ENCODE assay signal across 1 worm cellular context in the genomic region with DNA sequence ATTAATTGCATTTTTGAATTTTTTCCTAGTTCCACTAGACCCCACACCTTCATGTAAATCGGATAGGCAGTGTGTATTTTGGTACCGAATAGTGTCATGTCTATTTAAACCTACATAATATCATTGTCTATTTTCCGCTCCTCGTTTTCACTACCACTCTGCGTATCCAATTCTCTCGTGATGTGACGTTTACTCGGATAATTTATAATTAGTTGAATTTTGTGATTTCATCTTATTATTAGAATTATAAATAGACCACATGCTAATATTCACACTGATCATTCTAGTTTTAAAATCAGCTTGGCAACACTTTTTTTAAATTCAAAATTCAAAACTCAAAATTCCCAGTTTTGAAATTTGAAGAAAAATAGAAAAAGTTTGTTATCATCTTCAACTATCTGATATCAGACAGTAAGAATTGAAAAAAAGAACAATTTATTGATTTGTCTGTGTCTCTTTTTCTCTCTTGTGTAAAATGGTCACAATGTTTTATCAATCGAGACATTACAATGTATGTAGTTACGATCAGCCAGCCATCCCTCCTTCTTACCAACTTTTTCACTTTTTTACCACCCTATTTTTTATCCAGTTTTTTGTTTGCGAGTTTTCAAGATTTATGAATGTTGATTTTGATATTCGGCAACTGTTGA.
TF ChIP-seq lines count a peak whose summit lies in the region.

No protein-coding gene starts in this region.

TF ChIP-seq in whole organism, L4 larva, 104 proteins besides CTCF, POLR2A, EP300 and RAD21 (continued from another document):
- no peak for TF ChIP-seq daf-16 (GFP tag; optimal IDR thresholded peaks at IDR 0.05; lab: Kevin White, UChicago)
- TF ChIP-seq daf-16 (tag; optimal IDR thresholded peaks at IDR 0.05; lab: Kevin White, UChicago), result peak; percentile 69
- no peak for TF ChIP-seq ceh-20 (GFP tag; IDR thresholded peaks at IDR 0.05; lab: Robert Waterston, UW)
- no peak for TF ChIP-seq daf-8 (GFP tag; IDR thresholded peaks at IDR 0.05; lab: Robert Waterston, UW)
- no peak for TF ChIP-seq mxl-2 (GFP tag; conservative IDR thresholded peaks at IDR 0.05; lab: Robert Waterston, UW)
- TF ChIP-seq F37D6.2 (tag; optimal IDR thresholded peaks at IDR 0.05; lab: Kevin White, UChicago), result no peak
- no peak for TF ChIP-seq unc-130 (GFP tag; optimal IDR thresholded peaks at IDR 0.05; lab: Kevin White, UChicago)
- no peak for TF ChIP-seq mdl-1 (tag; optimal IDR thresholded peaks at IDR 0.05; lab: Kevin White, UChicago)
- TF ChIP-seq ama-1 (optimal IDR thresholded peaks at IDR 0.05; lab: Kevin White, UChicago), result no peak
- TF ChIP-seq lin-39 (tag; optimal IDR thresholded peaks at IDR 0.05; lab: Kevin White, UChicago), result no peak
- TF ChIP-seq pqm-1 (tag; optimal IDR thresholded peaks at IDR 0.05; lab: Kevin White, UChicago), result peak; percentile 49
- TF ChIP-seq hlh-11 (tag; optimal IDR thresholded peaks at IDR 0.05; lab: Kevin White, UChicago), result peak; percentile 14
- TF ChIP-seq Y48G9A.11 (GFP tag; IDR thresholded peaks at IDR 0.05; lab: Robert Waterston, UW), result no peak
- no peak; the same call in 1 of the 2 replicates for TF ChIP-seq dmd-6 (GFP tag; IDR thresholded peaks at IDR 0.05; lab: Robert Waterston, UW)
- no peak for TF ChIP-seq snpc-4 (tag; optimal IDR thresholded peaks at IDR 0.05; lab: Kevin White, UChicago)
- TF ChIP-seq F26F4.8 (GFP tag; conservative IDR thresholded peaks at IDR 0.05; lab: Robert Waterston, UW), result no peak
- TF ChIP-seq nhr-41 (GFP tag; IDR thresholded peaks at IDR 0.05; lab: Robert Waterston, UW), result no peak
- TF ChIP-seq lsy-2 (tag; optimal IDR thresholded peaks at IDR 0.05; lab: Kevin White, UChicago), result no peak
- no peak for TF ChIP-seq arid-1 (GFP tag; conservative IDR thresholded peaks at IDR 0.05; lab: Robert Waterston, UW)
- no peak for TF ChIP-seq daf-12 (tag; optimal IDR thresholded peaks at IDR 0.05; lab: Kevin White, UChicago)
- TF ChIP-seq Y105C5A.15 (GFP tag; IDR thresholded peaks at IDR 0.05; lab: Robert Waterston, UW), result no peak
- no peak for TF ChIP-seq F49E8.2 (tag; optimal IDR thresholded peaks at IDR 0.05; lab: Kevin White, UChicago; ENCODE audit: borderline replicate concordance)
- no peak for TF ChIP-seq F44E2.7 (GFP tag; IDR thresholded peaks at IDR 0.05; lab: Robert Waterston, UW)
- TF ChIP-seq nhr-11 (tag; optimal IDR thresholded peaks at IDR 0.05; lab: Kevin White, UChicago), result no peak
- TF ChIP-seq lin-38 (GFP tag; IDR thresholded peaks at IDR 0.05; lab: Robert Waterston, UW), result no peak
- no peak for TF ChIP-seq rbr-2 (tag; optimal IDR thresholded peaks at IDR 0.05; lab: Kevin White, UChicago)
- TF ChIP-seq zip-2 (tag; optimal IDR thresholded peaks at IDR 0.05; lab: Kevin White, UChicago), result no peak
TF ChIP-seq in whole organism, L4 larva: peak in this region for 7.
